Fruit fly (Drosophila melanogaster): ENCODE measurements around the gene Mrm2.

DNA sequence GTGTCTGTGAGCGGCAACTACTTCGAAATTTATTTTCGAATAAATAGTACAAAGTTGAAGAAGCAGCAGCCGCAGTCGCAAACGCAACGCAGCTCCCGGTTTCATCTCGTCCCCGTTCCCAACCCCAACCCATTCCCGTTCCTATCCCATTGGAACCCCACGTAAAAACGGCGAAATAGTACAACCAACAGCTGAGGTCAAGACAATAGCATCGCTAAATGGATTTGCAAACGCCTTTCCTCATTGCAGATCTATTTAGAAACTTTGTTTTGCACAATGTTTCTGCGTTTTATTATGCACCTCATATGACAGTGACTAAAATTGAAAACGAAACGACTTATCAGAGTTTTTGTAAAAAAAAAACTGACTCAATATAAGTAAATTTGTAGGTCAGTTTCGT is 30.0 kb downstream of the Mrm2 start:
- TF ChIP-seq Abd-B (GFP tag; optimal IDR thresholded peaks at IDR 0.05) (no peak), psq (GFP tag; optimal IDR thresholded peaks at IDR 0.05) (no peak), CrebA (GFP tag; optimal IDR thresholded peaks at IDR 0.05; ENCODE audit: borderline replicate concordance) (no peak), woc (GFP tag; optimal IDR thresholded peaks at IDR 0.05) (no peak), fru (GFP tag; optimal IDR thresholded peaks at IDR 0.05) (no peak), dsf (GFP tag; optimal IDR thresholded peaks at IDR 0.05; ENCODE audit: borderline replicate concordance) (no peak), br (GFP tag; optimal IDR thresholded peaks at IDR 0.05) (no peak), GATAd (GFP tag; optimal IDR thresholded peaks at IDR 0.05) (no peak), Myc (optimal IDR thresholded peaks at IDR 0.05) (no peak)
